Fruit fly (Drosophila melanogaster): ENCODE measurements around the gene Uch-L5.

Gene Uch-L5

dm6 chr3L:9435315-9435714 is 41.5 kb downstream of the Uch-L5 start, which contains the start of gene CG42526 (continued):
- TF ChIP-seq Eip78C (GFP tag) (peak; percentile 61), Lpt (GFP tag; optimal IDR thresholded peaks at IDR 0.05) (no peak), pdm3 (GFP tag; optimal IDR thresholded peaks at IDR 0.05) (peak; percentile 75), CG1621 (tag; optimal IDR thresholded peaks at IDR 0.05) (no peak), CG10669 (GFP tag; optimal IDR thresholded peaks at IDR 0.05) (no peak), CG3919 (GFP tag; optimal IDR thresholded peaks at IDR 0.05) (no peak), Eip75B (GFP tag; optimal IDR thresholded peaks at IDR 0.05) (peak; percentile 59), Ets96B (tag; optimal IDR thresholded peaks at IDR 0.05) (no peak), vri (GFP tag; optimal IDR thresholded peaks at IDR 0.05) (peak; percentile 41), CG11762 (GFP tag; optimal IDR thresholded peaks at IDR 0.05; ENCODE audit: insufficient read depth) (no peak), dsx (GFP tag; optimal IDR thresholded peaks at IDR 0.05; ENCODE audit: poor library complexity, severe bottlenecking) (no peak), cyc (GFP tag; optimal IDR thresholded peaks at IDR 0.05) (no peak), Hr4 (GFP tag; optimal IDR thresholded peaks at IDR 0.05) (peak; percentile 79), eg (GFP tag; IDR thresholded peaks at IDR 0.05) (no peak), CG6808 (GFP tag; optimal IDR thresholded peaks at IDR 0.05) (no peak), esn (GFP tag; optimal IDR thresholded peaks at IDR 0.05) (peak; percentile 78), CG16779 (tag; optimal IDR thresholded peaks at IDR 0.05) (no peak), CG34406 (GFP tag; optimal IDR thresholded peaks at IDR 0.05) (no peak), CG11294 (GFP tag; IDR thresholded peaks at IDR 0.05) (no peak), OdsH (GFP tag; optimal IDR thresholded peaks at IDR 0.05) (peak; percentile 67), acj6 (GFP tag; optimal IDR thresholded peaks at IDR 0.05) (peak; percentile 51), net (GFP tag; optimal IDR thresholded peaks at IDR 0.05) (peak; percentile 32), svp (GFP tag) (peak; percentile 77), Hr38 (GFP tag; optimal IDR thresholded peaks at IDR 0.05) (no peak), Ets21C (GFP tag; optimal IDR thresholded peaks at IDR 0.05) (no peak), CG4318 (GFP tag; optimal IDR thresholded peaks at IDR 0.05) (no peak), Sox102F (GFP tag; optimal IDR thresholded peaks at IDR 0.05) (peak; percentile 60), CG8319 (GFP tag; optimal IDR thresholded peaks at IDR 0.05) (no peak), Sox15 (GFP tag; optimal IDR thresholded peaks at IDR 0.05) (peak; percentile 28), topi (GFP tag; optimal IDR thresholded peaks at IDR 0.05) (peak; percentile 33), CG6163 (GFP tag; IDR thresholded peaks at IDR 0.05) (no peak), CG6792 (GFP tag; optimal IDR thresholded peaks at IDR 0.05) (peak; percentile 12), CG6276 (GFP tag; optimal IDR thresholded peaks at IDR 0.05) (no peak), Eip93F (GFP tag; optimal IDR thresholded peaks at IDR 0.05) (no peak), spab (GFP tag; optimal IDR thresholded peaks at IDR 0.05) (no peak)

dm6 chr3L:9432810-9433587 is 43.8 kb downstream of the Uch-L5 start:
- TF ChIP-seq CG11294 (GFP tag; IDR thresholded peaks at IDR 0.05) (no peak), dsx (GFP tag; optimal IDR thresholded peaks at IDR 0.05; ENCODE audit: poor library complexity, severe bottlenecking) (peak; percentile 72)

dm6 chr3L:9431848-9432623 is 44.7 kb downstream of the Uch-L5 start:
- TF ChIP-seq CG15336 (GFP tag; IDR thresholded peaks at IDR 0.05) (peak; percentile 20; the same call in 1 of the 2 replicates), Smox (GFP tag; optimal IDR thresholded peaks at IDR 0.05) (no peak)

All from whole organism, prepupa.